Fruit fly (Drosophila melanogaster) whole organism, adult: ENCODE results near the gene MYPT-75D.

Experiments
- CG14711 ChIP-seq: fragments of 200-800 bp; sonication (Bioruptor generic); optimal IDR thresholded peaks from 2 replicates; lab custom pipeline; 2018; ENCODE audit warnings: missing biosample characterization, mild to moderate bottlenecking, missing genetic modification characterization, moderate library complexity
- CG1620 ChIP-seq: fragments of 200-800 bp; sonication (Bioruptor generic); optimal IDR thresholded peaks from 2 replicates; lab custom pipeline; 2016; ENCODE audit warnings: missing biosample characterization, missing genetic modification characterization
- CG5204 ChIP-seq: fragments of 200-800 bp; sonication (Bioruptor generic); optimal IDR thresholded peaks from 2 replicates; lab custom pipeline; 2016; ENCODE audit warnings: missing biosample characterization, missing genetic modification characterization
- Clk ChIP-seq: fragments of 200-800 bp; sonication (Bioruptor generic); optimal IDR thresholded peaks from 2 replicates; lab custom pipeline; 2017; ENCODE audit warnings: missing biosample characterization, missing genetic modification characterization
- Crg-1 ChIP-seq: fragments of 200-800 bp; sonication (Bioruptor generic); optimal IDR thresholded peaks from 2 replicates; lab custom pipeline; 2016; ENCODE audit warnings: missing biosample characterization, missing genetic modification characterization
- Mnt ChIP-seq: fragments of 200-800 bp; sonication (Bioruptor generic); optimal IDR thresholded peaks from 2 replicates; lab custom pipeline; 2016; ENCODE audit warnings: missing biosample characterization, mild to moderate bottlenecking, missing genetic modification characterization
- bab1 ChIP-seq: fragments of 200-800 bp; sonication (Bioruptor generic); optimal IDR thresholded peaks from 3 replicates; lab custom pipeline; 2019; ENCODE audit warnings: missing biosample characterization, mild to moderate bottlenecking, missing genetic modification characterization, moderate library complexity
- cic ChIP-seq: fragments of 200-800 bp; sonication (Bioruptor generic); optimal IDR thresholded peaks from 2 replicates; lab custom pipeline; 2017; ENCODE audit warnings: missing biosample characterization, mild to moderate bottlenecking, missing genetic modification characterization, moderate library complexity
- pad ChIP-seq: fragments of 200-800 bp; sonication (Bioruptor generic); optimal IDR thresholded peaks from 3 replicates; lab custom pipeline; 2017; ENCODE audit warnings: missing biosample characterization, missing genetic modification characterization, mild to moderate bottlenecking, moderate library complexity, missing genetic modification reagents

dm6 chr3L:18653737-18654136, 28.0 kb downstream of the MYPT-75D start:
- no peak for TF ChIP-seq pad (GFP tag; lab: Kevin White, UChicago)
- no peak for TF ChIP-seq CG5204
- no peak for TF ChIP-seq Mnt (GFP tag; lab: Kevin White, UChicago)
- TF ChIP-seq Clk (GFP tag; lab: Kevin White, UChicago): no peak
- TF ChIP-seq bab1 (GFP tag; lab: Kevin White, UChicago): no peak
- no peak for TF ChIP-seq CG1620 (GFP tag; lab: Kevin White, UChicago)
- no peak for TF ChIP-seq Crg-1
- no peak for TF ChIP-seq cic (GFP tag; lab: Kevin White, UChicago)
- no peak for TF ChIP-seq CG14711 (tag; lab: Kevin White, UChicago)
